Fruit fly (Drosophila melanogaster): ENCODE data around the gene CG42827.

- TF ChIP-seq CG6792 (GFP tag; optimal IDR thresholded peaks at IDR 0.05) = no peak
- TF ChIP-seq eg (GFP tag; IDR thresholded peaks at IDR 0.05) = peak; percentile 58; the same call in 1 of the 3 replicates
- TF ChIP-seq CG3032 (tag; optimal IDR thresholded peaks at IDR 0.05) = no peak
- no peak for TF ChIP-seq Hr38 (GFP tag; optimal IDR thresholded peaks at IDR 0.05)
- no peak for TF ChIP-seq CG34406 (GFP tag; optimal IDR thresholded peaks at IDR 0.05)
- TF ChIP-seq CG11294 (GFP tag; IDR thresholded peaks at IDR 0.05) = no peak
- no peak for TF ChIP-seq CG8319 (GFP tag; optimal IDR thresholded peaks at IDR 0.05)
- TF ChIP-seq Eip93F (GFP tag; optimal IDR thresholded peaks at IDR 0.05) = no peak
- TF ChIP-seq CG11902 (GFP tag; optimal IDR thresholded peaks at IDR 0.05) = no peak
Measured at dm6 chr3R:23367540-23367939, 5.2 kb upstream of the CG42827 start.
